Fruit fly (Drosophila melanogaster) Kc167 (cell line): ENCODE data around the gene tctn.

Experiments
- Myc ChIP-seq: fragments of >200 bp; optimal IDR thresholded peaks from 2 replicates; lab custom pipeline; 2017; ENCODE audit warnings: missing external identifiers
- Sin3A ChIP-seq: fragments of >200 bp; optimal IDR thresholded peaks from 2 replicates; lab custom pipeline; 2018; ENCODE audit warnings: missing external identifiers
- h ChIP-seq: fragments of >200 bp; optimal IDR thresholded peaks from 3 replicates; lab custom pipeline; 2018; ENCODE audit warnings: missing external identifiers
- insv ChIP-seq: fragments of >200 bp; optimal IDR thresholded peaks from 3 replicates; lab custom pipeline; 2018; ENCODE audit warnings: missing external identifiers
- psq ChIP-seq: fragments of >200 bp; optimal IDR thresholded peaks from 2 replicates; lab custom pipeline; 2017; ENCODE audit warnings: missing external identifiers
- ttk ChIP-seq: sonication (Bioruptor generic); optimal IDR thresholded peaks from 2 replicates; lab custom pipeline; 2017; ENCODE audit warnings: missing external identifiers

dm6 chr2L:6172996-6173395 is 42.5 kb upstream of the tctn start:
- TF ChIP-seq psq = no peak
- no peak for TF ChIP-seq Myc
- TF ChIP-seq Sin3A = no peak
- TF ChIP-seq h (lab: Kevin White, UChicago) = no peak
- no peak for TF ChIP-seq ttk (lab: Kevin White, UChicago)
- no peak for TF ChIP-seq insv
